Fruit fly (Drosophila melanogaster): ENCODE data around the gene Abca3.

DNA sequence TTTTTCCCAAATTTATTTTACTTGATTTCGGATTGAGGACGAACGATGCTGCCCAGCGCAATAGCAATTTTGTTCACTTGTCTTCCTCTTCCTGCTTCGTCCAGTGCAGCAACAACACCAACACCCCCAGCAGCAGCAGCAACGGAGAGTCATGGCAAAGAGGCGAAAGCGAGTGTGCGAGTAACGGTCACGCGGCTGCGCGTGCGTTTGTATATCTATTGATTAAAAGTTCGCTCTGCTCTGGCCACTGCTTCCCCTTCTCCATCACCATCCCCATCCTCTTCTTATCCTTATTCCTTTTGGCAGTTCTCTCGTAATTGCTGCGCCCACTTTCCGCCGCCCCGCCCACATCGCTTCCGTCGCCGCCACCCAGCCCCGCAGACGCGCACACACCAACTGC, 31.7 kb upstream of the Abca3 start:
- TF ChIP-seq Jra (GFP tag; optimal IDR thresholded peaks at IDR 0.05) (no peak), sv (GFP tag; optimal IDR thresholded peaks at IDR 0.05) (no peak), fru (GFP tag; optimal IDR thresholded peaks at IDR 0.05) (no peak), Mio (GFP tag; optimal IDR thresholded peaks at IDR 0.05) (no peak), Hr78 (GFP tag; optimal IDR thresholded peaks at IDR 0.05) (no peak), Sp1 (GFP tag; optimal IDR thresholded peaks at IDR 0.05) (no peak), Dfd (GFP tag; optimal IDR thresholded peaks at IDR 0.05) (no peak), brk (GFP tag; optimal IDR thresholded peaks at IDR 0.05) (no peak), dl (GFP tag; optimal IDR thresholded peaks at IDR 0.05; ENCODE audit: insufficient read depth in 1 of 2, partially characterized antibody in 2 of 2) (no peak), foxo (GFP tag; optimal IDR thresholded peaks at IDR 0.05) (no peak), Myc (optimal IDR thresholded peaks at IDR 0.05) (no peak), usp (GFP tag; optimal IDR thresholded peaks at IDR 0.05) (no peak)
